Fruit fly (Drosophila melanogaster) whole organism, prepupa: ENCODE results near the gene CG13693.

Source experiments
- CG11902 ChIP-seq: fragments of 200-800 bp; sonication (Bioruptor generic); optimal IDR thresholded peaks from 3 replicates; lab custom pipeline; 2016; ENCODE audit warnings: missing biosample characterization, missing genetic modification characterization
- CG3919 ChIP-seq: fragments of 200-800 bp; sonication (Bioruptor generic); optimal IDR thresholded peaks from 3 replicates; lab custom pipeline; 2016; ENCODE audit warnings: missing biosample characterization, missing genetic modification characterization
- CG6792 ChIP-seq: fragments of 200-800 bp; sonication (Bioruptor generic); optimal IDR thresholded peaks from 3 replicates; lab custom pipeline; 2016; ENCODE audit warnings: missing biosample characterization, missing genetic modification characterization
- Eip93F ChIP-seq: fragments of 200-800 bp; sonication (Bioruptor generic); optimal IDR thresholded peaks from 2 replicates; lab custom pipeline; 2016; ENCODE audit warnings: missing biosample characterization, mild to moderate bottlenecking, missing genetic modification characterization
- Hr39 ChIP-seq: fragments of 200-800 bp; sonication (Bioruptor generic); optimal IDR thresholded peaks from 2 replicates; lab custom pipeline; 2016; ENCODE audit warnings: missing biosample characterization, missing genetic modification characterization
- Lpt ChIP-seq: fragments of 200-800 bp; sonication (Bioruptor generic); optimal IDR thresholded peaks from 3 replicates; lab custom pipeline; 2016; ENCODE audit warnings: missing biosample characterization, missing genetic modification characterization
- Sox102F ChIP-seq: fragments of 200-800 bp; sonication (Bioruptor generic); optimal IDR thresholded peaks from 2 replicates; lab custom pipeline; 2016; ENCODE audit warnings: missing biosample characterization, mild to moderate bottlenecking, missing genetic modification characterization
- Sox14 ChIP-seq: fragments of 200-800 bp; sonication (Bioruptor generic); optimal IDR thresholded peaks from 3 replicates; lab custom pipeline; 2016; ENCODE audit warnings: missing biosample characterization, missing genetic modification characterization
- cyc ChIP-seq: fragments of 200-800 bp; sonication (Bioruptor generic); optimal IDR thresholded peaks from 3 replicates; lab custom pipeline; 2016; ENCODE audit warnings: missing biosample characterization, missing genetic modification characterization
- dac ChIP-seq: fragments of 200-800 bp; sonication (Bioruptor generic); optimal IDR thresholded peaks from 2 replicates; lab custom pipeline; 2017; ENCODE audit warnings: missing biosample characterization, mild to moderate bottlenecking, missing genetic modification characterization
- esn ChIP-seq: fragments of 200-800 bp; sonication (Bioruptor generic); optimal IDR thresholded peaks from 2 replicates; lab custom pipeline; 2016; ENCODE audit warnings: missing biosample characterization, mild to moderate bottlenecking, missing genetic modification characterization, moderate library complexity
- fd59A ChIP-seq: fragments of 200-800 bp; sonication (Bioruptor generic); optimal IDR thresholded peaks from 2 replicates; lab custom pipeline; 2017; ENCODE audit warnings: missing biosample characterization, mild to moderate bottlenecking, missing genetic modification characterization, missing genetic modification reagents

DNA sequence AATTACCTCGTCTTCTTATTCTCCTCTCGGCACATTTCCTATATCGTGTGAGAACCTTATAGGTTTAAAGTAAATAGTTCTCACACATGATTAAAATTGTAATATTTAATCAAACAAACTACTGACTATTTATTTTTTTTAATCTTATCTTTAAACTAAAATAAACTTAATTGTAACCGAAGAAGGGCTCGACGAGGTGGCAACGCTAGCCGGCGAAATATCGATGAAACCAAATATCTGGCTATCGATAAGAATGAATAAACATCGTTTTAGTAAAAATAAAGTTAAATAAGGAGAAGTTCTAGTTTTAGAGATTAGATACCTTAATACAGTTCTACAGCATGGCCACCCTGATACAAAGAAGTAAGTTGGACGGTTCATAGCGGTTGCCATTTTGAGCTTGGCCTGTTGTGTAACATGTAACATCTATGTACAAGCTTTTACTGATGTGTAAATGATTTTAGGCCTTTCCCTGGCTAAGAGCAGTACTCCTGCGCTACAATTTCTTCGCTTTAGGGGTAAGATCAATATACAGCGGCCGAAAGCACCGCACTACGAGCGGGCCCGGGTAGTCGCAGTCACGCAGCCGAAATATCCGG, 28.7 kb upstream of the CG13693 start, which contains the start of gene mRpL10:
- TF ChIP-seq Sox14 (GFP tag; lab: Kevin White, UChicago) (no peak), Hr39 (GFP tag; lab: Kevin White, UChicago) (no peak), CG6792 (GFP tag; lab: Kevin White, UChicago) (no peak), Eip93F (GFP tag; lab: Kevin White, UChicago) (peak; percentile 33), cyc (GFP tag; lab: Kevin White, UChicago) (no peak), dac (GFP tag; lab: Kevin White, UChicago) (no peak), Lpt (GFP tag; lab: Kevin White, UChicago) (no peak), CG11902 (GFP tag; lab: Kevin White, UChicago) (no peak), esn (GFP tag; lab: Kevin White, UChicago) (peak; percentile 65), CG3919 (GFP tag; lab: Kevin White, UChicago) (no peak), fd59A (no peak), Sox102F (GFP tag; lab: Kevin White, UChicago) (no peak)
